Fruit fly (Drosophila melanogaster) whole organism, embryonic: ENCODE data around the gene sac.

Source experiments
- BtbVII ChIP-seq: fragments of 200-800 bp; sonication (Bioruptor generic); optimal IDR thresholded peaks from 3 replicates; lab custom pipeline; 2017; ENCODE audit warnings: missing biosample characterization, mild to moderate bottlenecking, missing genetic modification characterization
- CG14965 ChIP-seq: fragments of 200-800 bp; sonication (Bioruptor generic); optimal IDR thresholded peaks from 2 replicates; lab custom pipeline; 2016; ENCODE audit warnings: missing biosample characterization, missing genetic modification characterization, borderline replicate concordance
- CG2202 ChIP-seq: fragments of 200-800 bp; sonication (Bioruptor generic); optimal IDR thresholded peaks from 2 replicates; lab custom pipeline; 2018; ENCODE audit warnings: missing biosample characterization, mild to moderate bottlenecking, missing genetic modification characterization
- CG3281 ChIP-seq: fragments of 200-800 bp; sonication (Bioruptor generic); optimal IDR thresholded peaks from 3 replicates; lab custom pipeline; 2017; ENCODE audit warnings: missing biosample characterization, mild to moderate bottlenecking, missing genetic modification characterization
- CG4820 ChIP-seq: fragments of 200-800 bp; sonication (Bioruptor generic); optimal IDR thresholded peaks from 3 replicates; lab custom pipeline; 2016; ENCODE audit warnings: missing biosample characterization, missing genetic modification characterization
- CG8359 ChIP-seq: fragments of 200-800 bp; sonication (Bioruptor generic); optimal IDR thresholded peaks from 2 replicates; lab custom pipeline; 2017; ENCODE audit warnings: missing biosample characterization, mild to moderate bottlenecking, missing genetic modification characterization, borderline replicate concordance
- Dfd ChIP-seq, 2 experiments: fragments of >200 bp; optimal IDR thresholded peaks; 2 replicates each; lab custom pipeline; 2017; ENCODE audit warnings: missing biosample characterization in 2 of 2, missing genetic modification characterization in 2 of 2
- Rx ChIP-seq: fragments of 200-800 bp; sonication (Bioruptor generic); IDR thresholded peaks from 2 replicates; pipeline ENCODE4 v1.3.6; 2022; ENCODE audit warnings: missing biosample characterization, missing genetic modification characterization
- cwo ChIP-seq: fragments of 200-800 bp; sonication (Bioruptor generic); optimal IDR thresholded peaks from 3 replicates; lab custom pipeline; 2017; ENCODE audit warnings: missing biosample characterization, missing genetic modification characterization, mild to moderate bottlenecking, moderate library complexity, missing genetic modification reagents
- fd96Cb ChIP-seq: fragments of 200-800 bp; sonication (Bioruptor generic); optimal IDR thresholded peaks from 2 replicates; lab custom pipeline; 2018; ENCODE audit warnings: missing biosample characterization, mild to moderate bottlenecking, missing genetic modification characterization, moderate library complexity
- stc ChIP-seq: fragments of 200-800 bp; sonication (Bioruptor generic); IDR thresholded peaks from 2 replicates; pipeline ENCODE4 v1.3.6; 2022; ENCODE audit warnings: missing biosample characterization, missing genetic modification characterization

dm6 chr3R:4484999-4485398, 4.4 kb downstream of the sac start, which contains the start of gene Fip1:
- no peak for TF ChIP-seq CG8359 (GFP tag; lab: Kevin White, UChicago)
- no peak for TF ChIP-seq Dfd (GFP tag; optimal IDR thresholded peaks at IDR 0.05; lab: Kevin White, UChicago)
- TF ChIP-seq cwo (GFP tag; lab: Kevin White, UChicago) = no peak
- TF ChIP-seq CG4820 (GFP tag; lab: Kevin White, UChicago) = no peak
- TF ChIP-seq stc = no peak
- TF ChIP-seq BtbVII (GFP tag; lab: Kevin White, UChicago) = no peak
- TF ChIP-seq CG3281 (GFP tag; lab: Kevin White, UChicago) = no peak
- no peak for TF ChIP-seq CG2202 (tag; lab: Kevin White, UChicago)
- no peak for TF ChIP-seq Rx (GFP tag; lab: Robert Waterston, UW)
- TF ChIP-seq fd96Cb (tag; lab: Kevin White, UChicago) = no peak
- no peak for TF ChIP-seq CG14965 (GFP tag; lab: Kevin White, UChicago)
